Worm (Caenorhabditis elegans) whole organism, L4/young adult: ENCODE results near the gene str-4.
A peak's percentile ranks its signal among the peaks of the same experiment; 100 is the strongest.

ENCODE experiments used
- W03F9.2 ChIP-seq: fragments of 150-350 bp; optimal IDR thresholded peaks from 2 replicates; lab custom pipeline; 2014; ENCODE audit warnings: missing biosample characterization, missing genetic modification characterization
- dao-5 ChIP-seq: sonication (generic microtip); optimal IDR thresholded peaks from 2 replicates; lab custom pipeline; 2016; ENCODE audit warnings: missing genotype, missing genetic modification characterization, moderate library complexity, missing compliant biosample characterization
- him-1 ChIP-seq: sonication (generic microtip); optimal IDR thresholded peaks from 2 replicates; lab custom pipeline; 2016; ENCODE audit warnings: missing genotype, missing genetic modification reagents, missing genetic modification characterization, missing compliant biosample characterization

The str-4 gene

ce11 chrV:13335883-13336419 is 3.6 kb downstream of the str-4 start, which contains the start of gene C50B6.9:
Gene C50B6.9, plus strand, starts transcription at chrV:13336369.
- TF ChIP-seq W03F9.2 (tag; lab: Kevin White, UChicago) = no peak
- TF ChIP-seq him-1 (tag; lab: Kevin White, UChicago) = no peak
- TF ChIP-seq dao-5 = no peak

- TF ChIP-seq dao-5 (no peak), him-1 (tag; lab: Kevin White, UChicago) (no peak), W03F9.2 (tag; lab: Kevin White, UChicago) (no peak)
Observed at ce11 chrV:13334447-13334846, 5.1 kb downstream of the str-4 start.

- TF ChIP-seq dao-5 = no peak
- no peak for TF ChIP-seq W03F9.2 (tag; lab: Kevin White, UChicago)
- no peak for TF ChIP-seq him-1 (tag; lab: Kevin White, UChicago)
Observed at ce11 chrV:13333386-13334180, 6.0 kb downstream of the str-4 start, which contains the start of gene nhr-168. Gene nhr-168, minus strand, starts transcription at chrV:13333871.

- no peak for TF ChIP-seq dao-5
Observed at ce11 chrV:13330919-13331318, 8.6 kb downstream of the str-4 start, which contains the start of gene nhr-129. Gene nhr-129, minus strand, starts transcription at chrV:13331019.

ce11 chrV:13327463-13327862 is 12.1 kb downstream of the str-4 start, which contains the start of gene str-37:
Gene str-37, plus strand, starts transcription at chrV:13327763.
- TF ChIP-seq W03F9.2 (tag; lab: Kevin White, UChicago) (no peak), him-1 (tag; lab: Kevin White, UChicago) (no peak), dao-5 (no peak)

ce11 chrV:13324933-13325760 is 14.4 kb downstream of the str-4 start, which contains the start of gene C50B6.7:
Gene C50B6.7, minus strand, starts transcription at chrV:13324983.
- TF ChIP-seq him-1 (tag; lab: Kevin White, UChicago) (no peak), W03F9.2 (tag; lab: Kevin White, UChicago) (no peak), dao-5 (no peak)

- no peak for TF ChIP-seq dao-5
- no peak for TF ChIP-seq him-1 (tag; lab: Kevin White, UChicago)
- no peak for TF ChIP-seq W03F9.2 (tag; lab: Kevin White, UChicago)
Observed at ce11 chrV:13320676-13321075, 18.9 kb downstream of the str-4 start, which contains the start of gene srh-15. Gene srh-15, plus strand, starts transcription at chrV:13320976.

ce11 chrV:13317911-13318502 is 21.5 kb downstream of the str-4 start, which contains the start of the genes col-161 and srh-18:
Gene col-161, minus strand, starts transcription at chrV:13318011.
Gene srh-18, plus strand, starts transcription at chrV:13318452.
- TF ChIP-seq him-1 (tag; lab: Kevin White, UChicago) = no peak
- no peak for TF ChIP-seq dao-5
- no peak for TF ChIP-seq W03F9.2 (tag; lab: Kevin White, UChicago)

ce11 chrV:13313045-13313623 is 26.4 kb downstream of the str-4 start, which contains the start of gene C50B6.3:
Gene C50B6.3, plus strand, starts transcription at chrV:13313573.
- TF ChIP-seq W03F9.2 (tag; lab: Kevin White, UChicago) (peak; percentile 78), dao-5 (no peak)

- TF ChIP-seq dao-5 (no peak), W03F9.2 (tag; lab: Kevin White, UChicago) (peak; percentile 52), him-1 (tag; lab: Kevin White, UChicago) (no peak)
Observed at ce11 chrV:13312210-13312676, 27.3 kb downstream of the str-4 start, which contains the start of gene nasp-2. Gene nasp-2, minus strand, starts transcription at chrV:13312260.

ce11 chrV:13309806-13310205 is 29.7 kb downstream of the str-4 start:
- TF ChIP-seq W03F9.2 (tag; lab: Kevin White, UChicago) (no peak), dao-5 (no peak), him-1 (tag; lab: Kevin White, UChicago) (no peak)

- no peak for TF ChIP-seq dao-5
- TF ChIP-seq W03F9.2 (tag; lab: Kevin White, UChicago) = no peak
- TF ChIP-seq him-1 (tag; lab: Kevin White, UChicago) = no peak
Observed at ce11 chrV:13308616-13309015, 30.9 kb downstream of the str-4 start, which contains the start of gene C50B6.1. Gene C50B6.1, plus strand, starts transcription at chrV:13308916.
